Fruit fly (Drosophila melanogaster) whole organism, embryonic: ENCODE results near the gene CG7903.
A peak's percentile ranks its signal among the peaks of the same experiment; 100 is the strongest.

ENCODE experiments used
- Adf1 ChIP-seq: fragments of 200-800 bp; sonication (Bioruptor generic); IDR thresholded peaks from 2 replicates; pipeline ENCODE4 v1.3.6; 2022; ENCODE audit warnings: missing biosample characterization, missing genetic modification characterization
- Aef1 ChIP-seq: fragments of 200-800 bp; sonication (Bioruptor generic); IDR thresholded peaks from 3 replicates; pipeline ENCODE4 v1.3.6; 2022; ENCODE audit warnings: missing biosample characterization, missing genetic modification characterization
- C15 ChIP-seq: fragments of 200-800 bp; sonication (Bioruptor generic); IDR thresholded peaks from 3 replicates; pipeline ENCODE4 v1.3.6; 2022; ENCODE audit warnings: missing biosample characterization, missing genetic modification characterization
- CG11398 ChIP-seq: fragments of 200-800 bp; sonication (Bioruptor generic); optimal IDR thresholded peaks from 2 replicates; lab custom pipeline; 2016; ENCODE audit warnings: missing biosample characterization, missing genetic modification characterization
- CG14965 ChIP-seq: fragments of 200-800 bp; sonication (Bioruptor generic); optimal IDR thresholded peaks from 2 replicates; lab custom pipeline; 2016; ENCODE audit warnings: missing biosample characterization, missing genetic modification characterization, borderline replicate concordance
- CG1529 ChIP-seq: fragments of 200-800 bp; sonication (Bioruptor generic); optimal IDR thresholded peaks from 3 replicates; lab custom pipeline; 2018; ENCODE audit warnings: missing biosample characterization, missing genetic modification characterization
- CG15514 ChIP-seq: fragments of 200-800 bp; sonication (Bioruptor generic); optimal IDR thresholded peaks from 3 replicates; lab custom pipeline; 2017; ENCODE audit warnings: missing biosample characterization, missing genetic modification characterization, mild to moderate bottlenecking, moderate library complexity, missing genetic modification reagents
- CG18599 ChIP-seq: fragments of 200-800 bp; sonication (Bioruptor generic); optimal IDR thresholded peaks from 3 replicates; lab custom pipeline; 2017; ENCODE audit warnings: missing biosample characterization, missing genetic modification characterization, mild to moderate bottlenecking, moderate library complexity, missing genetic modification reagents
- CG3065 ChIP-seq: fragments of 200-800 bp; sonication (Bioruptor generic); optimal IDR thresholded peaks from 2 replicates; lab custom pipeline; 2016; ENCODE audit warnings: missing biosample characterization, missing genetic modification characterization
- CG3163 ChIP-seq: fragments of 200-800 bp; sonication (Bioruptor generic); optimal IDR thresholded peaks from 3 replicates; lab custom pipeline; 2016; ENCODE audit warnings: missing biosample characterization, missing genetic modification characterization
- CG3281 ChIP-seq: fragments of 200-800 bp; sonication (Bioruptor generic); optimal IDR thresholded peaks from 3 replicates; lab custom pipeline; 2017; ENCODE audit warnings: missing biosample characterization, mild to moderate bottlenecking, missing genetic modification characterization
- CG34376 ChIP-seq: fragments of 200-800 bp; sonication (Bioruptor generic); optimal IDR thresholded peaks from 2 replicates; lab custom pipeline; 2018; ENCODE audit warnings: missing biosample characterization, mild to moderate bottlenecking, missing genetic modification characterization
- CG34422 ChIP-seq: fragments of 200-800 bp; sonication (Bioruptor generic); IDR thresholded peaks from 3 replicates; pipeline ENCODE4 v1.3.6; 2022; ENCODE audit warnings: missing biosample characterization, missing genetic modification characterization
- CG4360 ChIP-seq: fragments of 200-800 bp; sonication (Bioruptor generic); IDR thresholded peaks from 2 replicates; pipeline ENCODE4 v1.3.6; 2022; ENCODE audit warnings: missing biosample characterization, missing genetic modification characterization
- CG4424 ChIP-seq: fragments of 200-800 bp; sonication (Bioruptor generic); optimal IDR thresholded peaks from 3 replicates; lab custom pipeline; 2016; ENCODE audit warnings: missing biosample characterization, missing genetic modification characterization
- CG4820 ChIP-seq: fragments of 200-800 bp; sonication (Bioruptor generic); optimal IDR thresholded peaks from 3 replicates; lab custom pipeline; 2016; ENCODE audit warnings: missing biosample characterization, missing genetic modification characterization
- CG6683 ChIP-seq: fragments of 200-800 bp; sonication (Bioruptor generic); optimal IDR thresholded peaks from 2 replicates; lab custom pipeline; 2017; ENCODE audit warnings: missing biosample characterization, mild to moderate bottlenecking, missing genetic modification characterization, missing genetic modification reagents
- CG7372 ChIP-seq: fragments of 200-800 bp; sonication (Bioruptor generic); IDR thresholded peaks from 2 replicates; pipeline ENCODE4 v1.3.6; 2022; ENCODE audit warnings: missing biosample characterization, missing genetic modification characterization
- D ChIP-seq, 2 experiments: fragments of 200-800 bp in 1 of 2; fragments of >200 bp in 1 of 2; sonication (Bioruptor generic) in 1 of 2; optimal IDR thresholded peaks; 2 replicates in 1 of 2; 3 replicates in 1 of 2; lab custom pipeline; 2017; ENCODE audit warnings: mild to moderate bottlenecking in 1 of 2, missing biosample characterization in 1 of 2, missing genetic modification characterization in 1 of 2, missing genetic modification reagents in 1 of 2
- Doc2 ChIP-seq: fragments of 200-800 bp; sonication (Bioruptor generic); IDR thresholded peaks from 2 replicates; pipeline ENCODE4 v1.3.6; 2022; ENCODE audit warnings: missing biosample characterization, missing genetic modification characterization
- E2f1 ChIP-seq: fragments of 200-800 bp; sonication (Bioruptor generic); IDR thresholded peaks from 2 replicates; pipeline ENCODE4 v1.3.6; 2022; ENCODE audit warnings: missing biosample characterization, missing genetic modification characterization
- Fer1 ChIP-seq: fragments of 200-800 bp; sonication (Bioruptor generic); optimal IDR thresholded peaks from 2 replicates; lab custom pipeline; 2017; ENCODE audit warnings: missing biosample characterization, mild to moderate bottlenecking, missing genetic modification characterization
- HHEX ChIP-seq: fragments of 200-800 bp; sonication (Bioruptor generic); optimal IDR thresholded peaks from 3 replicates; lab custom pipeline; 2017; ENCODE audit warnings: missing biosample characterization, mild to moderate bottlenecking, missing genetic modification characterization, missing genetic modification reagents
- Hey ChIP-seq: fragments of 200-800 bp; sonication (Bioruptor generic); optimal IDR thresholded peaks from 3 replicates; lab custom pipeline; 2018; ENCODE audit warnings: missing biosample characterization, mild to moderate bottlenecking, missing genetic modification characterization
- Hr51 ChIP-seq, 2 experiments: fragments of 200-800 bp; sonication (Bioruptor generic); optimal IDR thresholded peaks; 2 replicates in 1 of 2; 3 replicates in 1 of 2; lab custom pipeline; 2016 to 2018; ENCODE audit warnings: missing biosample characterization in 2 of 2, missing genetic modification characterization in 2 of 2, mild to moderate bottlenecking in 1 of 2, moderate library complexity in 1 of 2
- NC2β ChIP-seq: fragments of 200-800 bp; sonication (Bioruptor generic); optimal IDR thresholded peaks from 2 replicates; lab custom pipeline; 2016; ENCODE audit warnings: missing biosample characterization, missing genetic modification characterization
- Rx ChIP-seq: fragments of 200-800 bp; sonication (Bioruptor generic); IDR thresholded peaks from 2 replicates; pipeline ENCODE4 v1.3.6; 2022; ENCODE audit warnings: missing biosample characterization, missing genetic modification characterization
- Sox102F ChIP-seq: fragments of 200-800 bp; sonication (Bioruptor generic); optimal IDR thresholded peaks from 2 replicates; lab custom pipeline; 2018; ENCODE audit warnings: missing biosample characterization, mild to moderate bottlenecking, missing genetic modification characterization, moderate library complexity
- Sry-δ ChIP-seq: fragments of 200-800 bp; sonication (Bioruptor generic); optimal IDR thresholded peaks from 2 replicates; lab custom pipeline; 2016; ENCODE audit warnings: missing biosample characterization, missing genetic modification characterization
- bbx ChIP-seq: fragments of 200-800 bp; sonication (Bioruptor generic); IDR thresholded peaks from 2 replicates; pipeline ENCODE4 v1.3.6; 2022; ENCODE audit warnings: missing biosample characterization, missing genetic modification characterization; ENCODE audit not compliant: partially characterized antibody
- bowl ChIP-seq: fragments of 200-800 bp; sonication (Bioruptor generic); IDR thresholded peaks from 2 replicates; pipeline ENCODE4 v1.3.6; 2022; ENCODE audit warnings: missing biosample characterization, missing genetic modification characterization
- caup ChIP-seq: fragments of 200-800 bp; sonication (Bioruptor generic); optimal IDR thresholded peaks from 3 replicates; lab custom pipeline; 2017; ENCODE audit warnings: missing biosample characterization, mild to moderate bottlenecking, missing genetic modification characterization, moderate library complexity; ENCODE audit not compliant: severe bottlenecking
- emc ChIP-seq: fragments of 200-800 bp; sonication (Bioruptor generic); optimal IDR thresholded peaks from 2 replicates; lab custom pipeline; 2016; ENCODE audit warnings: missing biosample characterization, missing genetic modification characterization
- ftz-f1 ChIP-seq: fragments of 200-800 bp; sonication (Bioruptor generic); optimal IDR thresholded peaks from 2 replicates; lab custom pipeline; 2016; ENCODE audit warnings: missing biosample characterization, missing genetic modification characterization
- gem ChIP-seq: fragments of 200-800 bp; sonication (Bioruptor generic); optimal IDR thresholded peaks from 2 replicates; lab custom pipeline; 2019; ENCODE audit warnings: missing biosample characterization, mild to moderate bottlenecking, missing genetic modification characterization, moderate library complexity
- grn ChIP-seq: fragments of 200-800 bp; sonication (Bioruptor generic); optimal IDR thresholded peaks from 3 replicates; lab custom pipeline; 2017; ENCODE audit warnings: missing biosample characterization, missing genetic modification characterization
- hkb ChIP-seq, 2 experiments: fragments of 200-800 bp in 1 of 2; fragments of >200 bp in 1 of 2; sonication (Bioruptor generic) in 1 of 2; IDR thresholded peaks in 1 of 2; optimal IDR thresholded peaks in 1 of 2; 2 replicates each; pipeline versions ENCODE4 v1.3.6 to Lab custom; 2017 to 2022; ENCODE audit warnings: missing biosample characterization in 1 of 2, missing genetic modification characterization in 1 of 2
- jing ChIP-seq: fragments of 200-800 bp; sonication (Bioruptor generic); optimal IDR thresholded peaks from 2 replicates; lab custom pipeline; 2018; ENCODE audit warnings: missing biosample characterization, mild to moderate bottlenecking, missing genetic modification characterization
- klu ChIP-seq: fragments of 200-800 bp; sonication (Bioruptor generic); IDR thresholded peaks from 2 replicates; pipeline ENCODE4 v1.3.6; 2022; ENCODE audit warnings: missing biosample characterization, missing genetic modification characterization
- phol ChIP-seq: fragments of 200-800 bp; sonication (Bioruptor generic); optimal IDR thresholded peaks from 3 replicates; lab custom pipeline; 2018; ENCODE audit warnings: missing biosample characterization, mild to moderate bottlenecking, missing genetic modification characterization, moderate library complexity
- psq ChIP-seq: fragments of 200-800 bp; sonication (Bioruptor generic); optimal IDR thresholded peaks from 2 replicates; lab custom pipeline; 2017; ENCODE audit warnings: missing biosample characterization, missing genetic modification characterization
- schlank ChIP-seq: fragments of 200-800 bp; sonication (Bioruptor generic); optimal IDR thresholded peaks from 2 replicates; lab custom pipeline; 2018; ENCODE audit warnings: missing biosample characterization, mild to moderate bottlenecking, missing genetic modification characterization
- shn ChIP-seq: fragments of 200-800 bp; sonication (Bioruptor generic); optimal IDR thresholded peaks from 3 replicates; lab custom pipeline; 2016; ENCODE audit warnings: missing biosample characterization, missing genetic modification characterization
- slou ChIP-seq: fragments of 200-800 bp; sonication (Bioruptor generic); optimal IDR thresholded peaks from 3 replicates; lab custom pipeline; 2016; ENCODE audit warnings: missing biosample characterization, missing genetic modification characterization
- sqz ChIP-seq: fragments of 200-800 bp; sonication (Bioruptor generic); optimal IDR thresholded peaks from 3 replicates; lab custom pipeline; 2018; ENCODE audit warnings: missing biosample characterization, mild to moderate bottlenecking, missing genetic modification characterization
- stwl ChIP-seq: fragments of 200-800 bp; sonication (Bioruptor generic); optimal IDR thresholded peaks from 3 replicates; lab custom pipeline; 2018; ENCODE audit warnings: missing biosample characterization, mild to moderate bottlenecking, missing genetic modification characterization, moderate library complexity
- tup ChIP-seq: fragments of 200-800 bp; sonication (Bioruptor generic); optimal IDR thresholded peaks from 2 replicates; lab custom pipeline; 2016; ENCODE audit warnings: missing biosample characterization, mild to moderate bottlenecking, missing genetic modification characterization, moderate library complexity
- unpg ChIP-seq: fragments of 200-800 bp; sonication (Bioruptor generic); optimal IDR thresholded peaks from 3 replicates; lab custom pipeline; 2018; ENCODE audit warnings: missing biosample characterization, mild to moderate bottlenecking, missing genetic modification characterization, moderate library complexity

Gene CG7903

dm6 chr3R:30043139-30043744 is 48.2 kb upstream of the CG7903 start, which contains the start of gene Sry-delta (continued):
- TF ChIP-seq CG18599 (no peak), CG11398 (GFP tag; lab: Kevin White, UChicago) (peak; percentile 70), bowl (GFP tag; lab: Robert Waterston, UW) (0 out of 2 replicates have a peak, but pooled peaks have one; percentile 25), gem (no peak), D (optimal IDR thresholded peaks at IDR 0.05; lab: Kevin White, UChicago) (no peak), D (GFP tag; optimal IDR thresholded peaks at IDR 0.05; lab: Kevin White, UChicago) (peak; percentile 37), tup (GFP tag; lab: Kevin White, UChicago) (peak; percentile 46), CG15514 (peak; percentile 91), jing (GFP tag; lab: Kevin White, UChicago) (no peak), CG7372 (GFP tag; lab: Robert Waterston, UW) (peak; percentile 44; the same call in 1 of the 2 replicates), bbx (GFP tag; lab: Robert Waterston, UW) (peak; percentile 77), E2f1 (GFP tag; lab: Robert Waterston, UW) (peak; percentile 67), CG6683 (GFP tag; lab: Kevin White, UChicago) (peak; percentile 50), Hey (tag; lab: Kevin White, UChicago) (no peak), NC2β (peak; percentile 86), psq (peak; percentile 60), CG34376 (peak; percentile 72), CG1529 (GFP tag; lab: Kevin White, UChicago) (no peak), sqz (GFP tag; lab: Kevin White, UChicago) (no peak), emc (GFP tag; lab: Kevin White, UChicago) (peak; percentile 80), CG34422 (peak; percentile 84), C15 (GFP tag; lab: Robert Waterston, UW) (no peak), CG3281 (GFP tag; lab: Kevin White, UChicago) (peak; percentile 82), caup (GFP tag; lab: Kevin White, UChicago) (no peak), HHEX (GFP tag; lab: Kevin White, UChicago) (peak; percentile 73), CG4820 (GFP tag; lab: Kevin White, UChicago) (peak; percentile 65), Adf1 (GFP tag; lab: Robert Waterston, UW) (peak; percentile 55; the same call in 1 of the 2 replicates), stwl (tag; lab: Kevin White, UChicago) (peak; percentile 93), CG3065 (GFP tag; lab: Kevin White, UChicago) (peak; percentile 45), hkb (optimal IDR thresholded peaks at IDR 0.05; lab: Kevin White, UChicago) (no peak), hkb (GFP tag; IDR thresholded peaks at IDR 0.05; lab: Robert Waterston, UW) (peak; percentile 75), unpg (GFP tag; lab: Kevin White, UChicago) (peak; percentile 68), Sry-δ (GFP tag; lab: Kevin White, UChicago) (peak; percentile 99), klu (GFP tag; lab: Robert Waterston, UW) (peak; percentile 64), Rx (GFP tag; lab: Robert Waterston, UW) (peak; percentile 67), CG3163 (GFP tag; lab: Kevin White, UChicago) (peak; percentile 60), ftz-f1 (GFP tag; lab: Kevin White, UChicago) (peak; percentile 79), phol (tag; lab: Kevin White, UChicago) (peak; percentile 85), CG4424 (peak; percentile 85), Aef1 (GFP tag; lab: Robert Waterston, UW) (peak; percentile 75), Doc2 (GFP tag; lab: Robert Waterston, UW) (no peak), slou (GFP tag; lab: Kevin White, UChicago) (peak; percentile 68), CG4360 (no peak), shn (GFP tag; lab: Kevin White, UChicago) (peak; percentile 80), Fer1 (GFP tag; lab: Kevin White, UChicago) (peak; percentile 76), schlank (tag; lab: Kevin White, UChicago) (peak; percentile 56), CG14965 (peak; percentile 3), Hr51 (GFP tag; optimal IDR thresholded peaks at IDR 0.05; lab: Kevin White, UChicago) (peak in 1 of 2 experiments; percentile 88), grn (GFP tag; lab: Kevin White, UChicago) (no peak), Sox102F (GFP tag; lab: Kevin White, UChicago) (no peak)
